Fruit fly (Drosophila melanogaster) whole organism, wandering third instar larva: ENCODE results near the gene dsx.

Experiments
- Abd-B ChIP-seq: fragments of >200 bp; optimal IDR thresholded peaks from 2 replicates; lab custom pipeline; 2017; ENCODE audit warnings: missing biosample characterization, missing genetic modification characterization
- CG32264 ChIP-seq: fragments of 200-800 bp; sonication (Bioruptor generic); optimal IDR thresholded peaks from 2 replicates; lab custom pipeline; 2016; ENCODE audit warnings: missing biosample characterization, missing genetic modification characterization
- CG9705 ChIP-seq: fragments of 200-800 bp; sonication (Bioruptor generic); optimal IDR thresholded peaks from 2 replicates; lab custom pipeline; 2018; ENCODE audit warnings: missing biosample characterization, mild to moderate bottlenecking, missing genetic modification characterization
- CrebA ChIP-seq: fragments of 200-800 bp; sonication (Bioruptor generic); optimal IDR thresholded peaks from 2 replicates; lab custom pipeline; 2016; ENCODE audit warnings: missing biosample characterization, mild to moderate bottlenecking, missing genetic modification characterization, borderline replicate concordance
- Dif ChIP-seq: fragments of 200-275, 200-300 bp; sonication (Bioruptor generic); optimal IDR thresholded peaks from 2 replicates; lab custom pipeline; 2018; ENCODE audit warnings: missing biosample characterization, missing genetic modification characterization; ENCODE audit not compliant: partially characterized antibody
- GATAd ChIP-seq: sonication (Bioruptor generic); optimal IDR thresholded peaks from 2 replicates; lab custom pipeline; 2016; ENCODE audit warnings: missing biosample characterization, missing genetic modification characterization
- HLH106 ChIP-seq: fragments of 200-800 bp; optimal IDR thresholded peaks from 3 replicates; lab custom pipeline; 2019; ENCODE audit warnings: missing biosample characterization, mild to moderate bottlenecking, missing genetic modification characterization, moderate library complexity
- Hnf4 ChIP-seq: fragments of 200-800 bp; sonication (Bioruptor generic); optimal IDR thresholded peaks from 2 replicates; lab custom pipeline; 2016; ENCODE audit warnings: missing biosample characterization, mild to moderate bottlenecking, missing genetic modification characterization
- Hr78 ChIP-seq: fragments of >200 bp; optimal IDR thresholded peaks from 2 replicates; lab custom pipeline; 2017; ENCODE audit warnings: missing biosample characterization, missing genetic modification characterization
- Jra ChIP-seq: sonication (Bioruptor generic); optimal IDR thresholded peaks from 2 replicates; lab custom pipeline; 2016; ENCODE audit warnings: missing biosample characterization, missing genetic modification characterization
- Mio ChIP-seq: sonication (Bioruptor generic); optimal IDR thresholded peaks from 2 replicates; lab custom pipeline; 2016; ENCODE audit warnings: missing biosample characterization, missing genetic modification characterization
- Myc ChIP-seq: fragments of >200 bp; optimal IDR thresholded peaks from 2 replicates; lab custom pipeline; 2017
- N ChIP-seq: fragments of >200 bp; optimal IDR thresholded peaks from 2 replicates; lab custom pipeline; 2018; ENCODE audit warnings: missing biosample characterization, missing external identifiers, missing genetic modification characterization
- OdsH ChIP-seq: fragments of 200-800 bp; sonication (Bioruptor generic); optimal IDR thresholded peaks from 2 replicates; lab custom pipeline; 2016; ENCODE audit warnings: missing biosample characterization, mild to moderate bottlenecking, missing genetic modification characterization
- Rel ChIP-seq, 2 experiments: fragments of 200-800 bp; sonication (Bioruptor generic) in 1 of 2; optimal IDR thresholded peaks; 2 replicates in 1 of 2; 3 replicates in 1 of 2; lab custom pipeline; 2016 to 2019; ENCODE audit warnings: mild to moderate bottlenecking in 2 of 2, missing biosample characterization in 2 of 2, missing genetic modification characterization in 2 of 2, moderate library complexity in 1 of 2
- Sp1 ChIP-seq: fragments of 200-800 bp; sonication (Bioruptor generic); optimal IDR thresholded peaks from 3 replicates; lab custom pipeline; 2019; ENCODE audit warnings: missing biosample characterization, mild to moderate bottlenecking, missing genetic modification characterization, moderate library complexity
- Vsx2 ChIP-seq: fragments of 200-300, 225-300 bp; sonication (Bioruptor generic); optimal IDR thresholded peaks from 2 replicates; lab custom pipeline; 2018; ENCODE audit warnings: missing biosample characterization, missing genetic modification characterization; ENCODE audit not compliant: partially characterized antibody
- br ChIP-seq: fragments of 200-800 bp; sonication (Bioruptor generic); optimal IDR thresholded peaks from 2 replicates; lab custom pipeline; 2016; ENCODE audit warnings: missing biosample characterization, missing genetic modification characterization
- dl ChIP-seq, 2 experiments: fragments of 175-275, 200-275 bp in 1 of 2; fragments of 200-275 bp in 1 of 2; sonication (Bioruptor generic); optimal IDR thresholded peaks; lab custom pipeline; 2018; ENCODE audit warnings: mild to moderate bottlenecking in 2 of 2, missing biosample characterization in 2 of 2, missing genetic modification characterization in 2 of 2, moderate library complexity in 2 of 2; ENCODE audit not compliant: partially characterized antibody in 2 of 2, insufficient read depth in 1 of 2
- dmrt93B ChIP-seq: fragments of 200-800 bp; sonication (Bioruptor generic); optimal IDR thresholded peaks from 2 replicates; lab custom pipeline; 2018; ENCODE audit warnings: missing biosample characterization, mild to moderate bottlenecking, missing genetic modification characterization
- dsf ChIP-seq: sonication (Bioruptor generic); optimal IDR thresholded peaks from 2 replicates; lab custom pipeline; 2016; ENCODE audit warnings: missing biosample characterization, missing genetic modification characterization, borderline replicate concordance
- ey ChIP-seq: fragments of 200-800 bp; sonication (Bioruptor generic); optimal IDR thresholded peaks from 2 replicates; lab custom pipeline; 2016; ENCODE audit warnings: missing biosample characterization, missing genetic modification characterization
- fru ChIP-seq: fragments of 200-800 bp; sonication (Bioruptor generic); optimal IDR thresholded peaks from 3 replicates; lab custom pipeline; 2016; ENCODE audit warnings: missing biosample characterization, mild to moderate bottlenecking, missing genetic modification characterization
- h ChIP-seq: fragments of 200-800 bp; sonication (Bioruptor generic); optimal IDR thresholded peaks from 3 replicates; lab custom pipeline; 2016; ENCODE audit warnings: missing biosample characterization, mild to moderate bottlenecking, missing genetic modification characterization
- jim ChIP-seq: fragments of 175-275, 200-325 bp; sonication (Bioruptor generic); optimal IDR thresholded peaks from 2 replicates; lab custom pipeline; 2016; ENCODE audit warnings: missing biosample characterization, mild to moderate bottlenecking, missing genetic modification characterization
- lola ChIP-seq: fragments of >200 bp; optimal IDR thresholded peaks from 2 replicates; lab custom pipeline; 2017; ENCODE audit warnings: missing biosample characterization, missing genetic modification characterization
- pan ChIP-seq: fragments of >200 bp; optimal IDR thresholded peaks from 2 replicates; lab custom pipeline; 2017
- psq ChIP-seq: fragments of 200-800 bp; sonication (Bioruptor generic); optimal IDR thresholded peaks from 3 replicates; lab custom pipeline; 2017; ENCODE audit warnings: missing biosample characterization, mild to moderate bottlenecking, missing genetic modification characterization, moderate library complexity
- rgr ChIP-seq: fragments of 200-800 bp; sonication (Bioruptor generic); optimal IDR thresholded peaks from 3 replicates; lab custom pipeline; 2016; ENCODE audit warnings: missing biosample characterization, mild to moderate bottlenecking, missing genetic modification characterization
- sage ChIP-seq: fragments of 200-800 bp; sonication (Bioruptor generic); optimal IDR thresholded peaks from 2 replicates; lab custom pipeline; 2016; ENCODE audit warnings: missing biosample characterization, mild to moderate bottlenecking, missing genetic modification characterization
- sv ChIP-seq: fragments of 200-800 bp; sonication (Bioruptor generic); optimal IDR thresholded peaks from 3 replicates; lab custom pipeline; 2016; ENCODE audit warnings: missing biosample characterization, missing genetic modification characterization
- tai ChIP-seq: sonication (Bioruptor generic); optimal IDR thresholded peaks from 2 replicates; lab custom pipeline; 2016; ENCODE audit warnings: missing biosample characterization, missing genetic modification characterization
- usp ChIP-seq: fragments of >200 bp; optimal IDR thresholded peaks from 2 replicates; lab custom pipeline; 2017; ENCODE audit warnings: missing biosample characterization, missing genetic modification characterization
- woc ChIP-seq: sonication (Bioruptor generic); optimal IDR thresholded peaks from 2 replicates; lab custom pipeline; 2016; ENCODE audit warnings: missing biosample characterization, mild to moderate bottlenecking, missing genetic modification characterization

Gene dsx

dm6 chr3R:7913139-7913538, 54.1 kb downstream of the dsx start, which contains the start of gene Rfk:
Gene Rfk, minus strand, starts transcription at chr3R:7913290.
- TF ChIP-seq rgr (GFP tag; lab: Kevin White, UChicago): peak; percentile 64
- no peak for TF ChIP-seq OdsH (GFP tag; lab: Kevin White, UChicago)
- peak; percentile 37 for TF ChIP-seq ey
- TF ChIP-seq psq (GFP tag; lab: Kevin White, UChicago): peak; percentile 31
- TF ChIP-seq lola (GFP tag; lab: Kevin White, UChicago): no peak
- TF ChIP-seq woc (GFP tag; lab: Kevin White, UChicago): peak; percentile 44
- no peak for TF ChIP-seq Rel (GFP tag; optimal IDR thresholded peaks at IDR 0.05; lab: Kevin White, UChicago)
- TF ChIP-seq Rel (tag; optimal IDR thresholded peaks at IDR 0.05; lab: Kevin White, UChicago): peak; percentile 5
- peak; percentile 33 for TF ChIP-seq HLH106 (tag; lab: Kevin White, UChicago)

- TF ChIP-seq br (GFP tag; lab: Kevin White, UChicago) (no peak), Myc (lab: Kevin White, UChicago) (peak; percentile 21)
These were observed 55.7 kb downstream of the dsx start, which contains the start of gene Prat for dm6 chr3R:7911482-7911881. Gene Prat, minus strand, starts transcription at chr3R:7911779.

DNA sequence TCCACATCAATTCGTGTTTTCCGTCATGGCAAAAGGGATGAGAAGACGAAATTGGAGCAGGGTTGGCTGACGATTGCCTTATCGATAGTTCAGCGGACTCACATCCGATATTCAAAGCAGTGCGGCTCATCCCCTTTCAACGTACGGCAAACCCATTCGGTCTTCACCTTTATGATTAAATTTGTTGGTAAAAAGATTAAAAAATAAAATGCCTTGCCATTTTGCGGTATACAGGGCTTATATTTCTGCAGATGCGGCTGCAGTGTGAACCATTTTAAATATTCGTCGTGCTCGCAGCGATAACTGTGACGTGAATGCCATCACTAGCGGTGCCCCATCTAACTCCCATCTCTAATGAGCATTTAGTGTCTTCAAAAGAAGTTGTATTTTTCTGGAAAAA, 59.9 kb downstream of the dsx start, which contains the start of the genes Taf7 and EMC1:
TSS of gene Taf7 (plus strand) at position 23 of the 400 bp plus-strand sequence.
TSS of gene EMC1 (minus strand) at position 53 of the 400 bp plus-strand sequence.
- TF ChIP-seq N (GFP tag; lab: Kevin White, UChicago): no peak
- no peak for TF ChIP-seq Abd-B
- no peak for TF ChIP-seq CG32264 (GFP tag; lab: Kevin White, UChicago)
- TF ChIP-seq OdsH (GFP tag; lab: Kevin White, UChicago): no peak
- no peak for TF ChIP-seq ey
- TF ChIP-seq usp (GFP tag; lab: Kevin White, UChicago): no peak
- TF ChIP-seq sv (GFP tag; lab: Kevin White, UChicago): peak; percentile 5
- TF ChIP-seq CG9705 (GFP tag; lab: Kevin White, UChicago): peak; percentile 25
- no peak for TF ChIP-seq tai
- TF ChIP-seq fru (GFP tag; lab: Kevin White, UChicago): no peak
- no peak for TF ChIP-seq woc (GFP tag; lab: Kevin White, UChicago)
- TF ChIP-seq HLH106 (tag; lab: Kevin White, UChicago): no peak
- peak; percentile 27 for TF ChIP-seq Myc (lab: Kevin White, UChicago)
- no peak for TF ChIP-seq jim (GFP tag; lab: Kevin White, UChicago)

DNA sequence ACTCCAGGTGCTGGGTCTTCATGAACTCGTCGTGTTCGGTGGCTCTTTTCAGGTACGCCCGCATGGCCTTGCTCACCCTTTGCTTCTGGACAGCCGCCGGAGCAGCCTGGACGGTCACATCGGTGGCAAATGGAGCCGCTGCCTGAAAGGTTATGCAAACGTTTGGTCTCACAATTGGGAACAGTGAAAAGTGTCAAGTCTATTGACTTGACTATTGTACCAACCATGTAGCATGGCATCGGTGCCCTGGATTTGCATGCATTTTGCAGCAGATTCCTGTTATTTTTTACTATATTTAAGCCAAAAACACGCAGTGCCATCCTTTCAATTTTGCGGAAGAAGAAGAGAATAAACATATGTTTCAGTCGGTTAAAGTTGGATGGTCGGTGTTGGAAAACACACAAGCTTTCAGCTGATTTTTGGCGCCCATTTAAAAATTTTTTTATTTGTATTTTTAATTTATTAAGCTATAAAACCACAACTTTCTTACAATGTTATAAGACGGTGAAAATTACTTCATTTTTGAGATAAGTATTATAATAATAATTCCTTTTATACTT, 64.8 kb downstream of the dsx start, which contains the start of gene mRpS9:
TSS of gene mRpS9 (minus strand) at position 355 of the 560 bp plus-strand sequence.
- TF ChIP-seq Vsx2 (GFP tag; lab: Kevin White, UChicago) (no peak), OdsH (GFP tag; lab: Kevin White, UChicago) (no peak), Hr78 (no peak), sv (GFP tag; lab: Kevin White, UChicago) (no peak), CrebA (GFP tag; lab: Kevin White, UChicago) (no peak), jim (GFP tag; lab: Kevin White, UChicago) (no peak), usp (GFP tag; lab: Kevin White, UChicago) (no peak), dl (GFP tag; optimal IDR thresholded peaks at IDR 0.05; lab: Kevin White, UChicago; ENCODE audit: insufficient read depth in 1 of 2, partially characterized antibody in 2 of 2) (no peak), sage (GFP tag; lab: Kevin White, UChicago) (no peak), pan (no peak), h (GFP tag; lab: Kevin White, UChicago) (no peak), psq (GFP tag; lab: Kevin White, UChicago) (no peak), woc (GFP tag; lab: Kevin White, UChicago) (no peak), Dif (GFP tag; lab: Kevin White, UChicago) (no peak), br (GFP tag; lab: Kevin White, UChicago) (no peak), dsf (GFP tag; lab: Kevin White, UChicago) (no peak), ey (no peak), Hnf4 (GFP tag; lab: Kevin White, UChicago) (no peak), lola (GFP tag; lab: Kevin White, UChicago) (no peak)

DNA sequence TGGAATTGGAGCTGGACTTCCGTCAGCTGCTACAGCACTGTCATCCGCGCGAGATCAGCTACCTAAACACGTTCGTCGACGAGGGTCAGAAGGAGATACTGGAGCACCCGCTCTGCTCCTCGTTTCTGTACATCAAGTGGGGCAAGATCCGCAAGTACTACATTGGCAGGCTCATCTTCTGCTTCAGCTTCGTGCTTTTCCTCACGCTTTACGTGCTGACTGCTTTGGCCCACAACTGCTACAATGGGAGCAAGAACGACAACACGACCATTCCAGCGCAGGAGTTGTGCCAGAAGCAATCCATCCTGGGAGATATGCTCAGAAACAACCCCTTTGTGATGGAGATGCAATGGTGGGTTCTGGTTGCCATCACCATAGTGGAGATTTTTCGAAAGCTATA, 67.9 kb downstream of the dsx start:
- no peak for TF ChIP-seq dmrt93B (GFP tag; lab: Kevin White, UChicago)
- TF ChIP-seq Mio (GFP tag; lab: Kevin White, UChicago): no peak
- no peak for TF ChIP-seq pan
- TF ChIP-seq GATAd (GFP tag; lab: Kevin White, UChicago): no peak
- TF ChIP-seq dl (GFP tag; optimal IDR thresholded peaks at IDR 0.05; lab: Kevin White, UChicago; ENCODE audit: insufficient read depth in 1 of 2, partially characterized antibody in 2 of 2): no peak
- no peak for TF ChIP-seq Dif (GFP tag; lab: Kevin White, UChicago)
- no peak for TF ChIP-seq Sp1
- no peak for TF ChIP-seq Hr78
- no peak for TF ChIP-seq jim (GFP tag; lab: Kevin White, UChicago)
- no peak for TF ChIP-seq Rel (GFP tag; optimal IDR thresholded peaks at IDR 0.05; lab: Kevin White, UChicago)
- no peak for TF ChIP-seq Rel (tag; optimal IDR thresholded peaks at IDR 0.05; lab: Kevin White, UChicago)
- no peak for TF ChIP-seq h (GFP tag; lab: Kevin White, UChicago)
- TF ChIP-seq CG9705 (GFP tag; lab: Kevin White, UChicago): no peak
- no peak for TF ChIP-seq Jra (GFP tag; lab: Kevin White, UChicago)
- TF ChIP-seq woc (GFP tag; lab: Kevin White, UChicago): no peak
- no peak for TF ChIP-seq Vsx2 (GFP tag; lab: Kevin White, UChicago)
- TF ChIP-seq, all 38 proteins: peak for 0
